Worm (Caenorhabditis elegans) whole organism, late embryonic: Measurements from ENCODE around the gene F18E9.8.

ENCODE experiments used
- F13H6.1 ChIP-seq: sonication (generic microtip); optimal IDR thresholded peaks from 2 replicates; lab custom pipeline; 2016; ENCODE audit warnings: missing genetic modification characterization, missing compliant biosample characterization
- ceh-31 ChIP-seq: sonication (generic microtip); optimal IDR thresholded peaks from 2 replicates; lab custom pipeline; 2016; ENCODE audit warnings: missing genetic modification characterization, missing compliant biosample characterization
- dve-1 ChIP-seq: sonication (generic microtip); optimal IDR thresholded peaks from 2 replicates; lab custom pipeline; 2017; ENCODE audit warnings: antibody characterized with exemption, mild to moderate bottlenecking, missing genetic modification characterization, missing compliant biosample characterization
- fax-1 ChIP-seq: sonication (generic microtip); optimal IDR thresholded peaks from 2 replicates; lab custom pipeline; 2016; ENCODE audit warnings: missing genotype, missing genetic modification characterization, missing compliant biosample characterization
- fkh-10 ChIP-seq: fragments of 150-350 bp; optimal IDR thresholded peaks from 2 replicates; lab custom pipeline; 2014; ENCODE audit warnings: missing biosample characterization, missing genetic modification reagents, missing genetic modification characterization
- hlh-6 ChIP-seq: sonication (generic microtip); optimal IDR thresholded peaks from 2 replicates; lab custom pipeline; 2016; ENCODE audit warnings: missing genotype, missing genetic modification characterization, missing compliant biosample characterization
- lim-6 ChIP-seq: sonication (generic microtip); optimal IDR thresholded peaks from 2 replicates; lab custom pipeline; 2016; ENCODE audit warnings: missing genetic modification characterization, missing compliant biosample characterization
- lin-11 ChIP-seq: fragments of 200-800 bp; sonication (Bioruptor generic); optimal IDR thresholded peaks from 2 replicates; lab custom pipeline; 2018; ENCODE audit warnings: mild to moderate bottlenecking, missing genetic modification characterization, missing compliant biosample characterization
- madf-2 ChIP-seq: sonication (generic microtip); optimal IDR thresholded peaks from 2 replicates; lab custom pipeline; 2017; ENCODE audit warnings: missing genetic modification characterization, missing compliant biosample characterization
- nhr-11 ChIP-seq: fragments of 150-350 bp; optimal IDR thresholded peaks from 2 replicates; lab custom pipeline; 2014; ENCODE audit warnings: missing biosample characterization, missing genetic modification characterization
- npax-4 ChIP-seq: sonication (generic microtip); optimal IDR thresholded peaks from 2 replicates; lab custom pipeline; 2016; ENCODE audit warnings: missing genetic modification characterization, missing compliant biosample characterization
- pax-1 ChIP-seq: fragments of 150-350 bp; optimal IDR thresholded peaks from 2 replicates; lab custom pipeline; 2014; ENCODE audit warnings: missing biosample characterization, missing genetic modification characterization
- ref-2 ChIP-seq: sonication (generic microtip); optimal IDR thresholded peaks from 2 replicates; lab custom pipeline; 2016; ENCODE audit warnings: missing genetic modification characterization, missing compliant biosample characterization
- unc-42 ChIP-seq: sonication (generic microtip); optimal IDR thresholded peaks from 2 replicates; lab custom pipeline; 2016; ENCODE audit warnings: missing genotype, missing genetic modification characterization, missing compliant biosample characterization

DNA sequence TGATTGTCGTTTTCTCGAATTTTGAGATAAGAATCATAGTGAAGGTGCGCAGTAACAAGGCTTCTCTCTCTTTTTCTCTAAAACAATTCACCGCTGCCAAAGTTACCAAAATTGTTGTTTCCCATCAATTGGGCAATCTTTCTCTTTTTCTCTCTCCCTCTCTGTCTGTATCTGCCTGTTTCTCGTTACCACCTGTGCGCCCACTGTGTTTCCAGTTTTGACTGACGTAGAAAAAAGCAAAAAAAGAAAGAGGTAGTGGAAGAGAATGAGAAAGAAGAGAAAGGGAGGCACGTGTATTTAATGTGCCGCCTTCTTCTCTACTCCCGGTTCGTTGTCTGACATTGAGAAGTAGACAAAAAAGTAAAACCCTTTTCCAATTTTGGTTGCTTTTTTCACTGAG is 31.2 kb downstream of the F18E9.8 start:
- TF ChIP-seq madf-2 (no peak), fkh-10 (GFP tag; lab: Kevin White, UChicago) (no peak), npax-4 (tag; lab: Kevin White, UChicago) (no peak), ref-2 (tag; lab: Kevin White, UChicago) (no peak), lim-6 (no peak), dve-1 (tag; lab: Kevin White, UChicago) (no peak), hlh-6 (no peak), lin-11 (no peak), nhr-11 (tag; lab: Kevin White, UChicago) (no peak), fax-1 (tag; lab: Kevin White, UChicago) (no peak), pax-1 (tag; lab: Kevin White, UChicago) (no peak), F13H6.1 (tag; lab: Kevin White, UChicago) (no peak), unc-42 (tag; lab: Kevin White, UChicago) (no peak), ceh-31 (tag; lab: Kevin White, UChicago) (peak; percentile 14)
